Worm (Caenorhabditis elegans): ENCODE measurements around the gene F22B8.3.

DNA sequence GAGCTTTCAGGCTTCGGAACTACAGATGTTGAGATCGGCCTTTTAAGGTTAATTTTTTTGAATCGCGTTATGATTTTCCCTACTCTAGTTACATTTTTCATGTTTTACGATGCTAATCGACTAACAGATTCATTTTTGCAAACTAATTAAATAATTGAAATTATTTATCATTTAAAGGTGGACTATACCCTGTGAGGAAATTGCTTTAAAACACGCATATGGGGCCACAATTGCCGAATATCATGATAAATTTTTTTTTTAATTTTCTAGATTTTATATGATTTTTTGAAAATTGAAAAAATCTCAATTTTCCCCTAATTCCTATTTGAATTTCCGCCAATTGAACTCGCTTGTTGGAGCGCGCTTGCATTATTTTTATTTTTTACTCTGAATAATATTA is 28.8 kb upstream of the F22B8.3 start, which contains the start of gene fbxa-100:
- TF ChIP-seq fos-1 (tag; optimal IDR thresholded peaks at IDR 0.05) (no peak), pha-4 (GFP tag; IDR thresholded peaks at IDR 0.05) (no peak), pha-4 (tag; optimal IDR thresholded peaks at IDR 0.05) (no peak), ceh-82 (tag; optimal IDR thresholded peaks at IDR 0.05) (no peak), php-3 (GFP tag; IDR thresholded peaks at IDR 0.05) (no peak), ces-1 (GFP tag; optimal IDR thresholded peaks at IDR 0.05) (no peak), lin-15B (tag; optimal IDR thresholded peaks at IDR 0.05) (no peak), nhr-10 (tag; optimal IDR thresholded peaks at IDR 0.05) (no peak), pqm-1 (tag; optimal IDR thresholded peaks at IDR 0.05) (no peak), nhr-41 (GFP tag; IDR thresholded peaks at IDR 0.05) (no peak), gei-8 (GFP tag; optimal IDR thresholded peaks at IDR 0.05) (no peak), unc-62 (GFP tag; optimal IDR thresholded peaks at IDR 0.05 in 1 of 2) (no peak), unc-62 (tag; optimal IDR thresholded peaks at IDR 0.05) (no peak), nhr-111 (GFP tag; optimal IDR thresholded peaks at IDR 0.05) (no peak)

All from whole organism, L4 larva.